Fruit fly (Drosophila melanogaster): Measurements from ENCODE around the gene CG13127.

The CG13127 gene

DNA sequence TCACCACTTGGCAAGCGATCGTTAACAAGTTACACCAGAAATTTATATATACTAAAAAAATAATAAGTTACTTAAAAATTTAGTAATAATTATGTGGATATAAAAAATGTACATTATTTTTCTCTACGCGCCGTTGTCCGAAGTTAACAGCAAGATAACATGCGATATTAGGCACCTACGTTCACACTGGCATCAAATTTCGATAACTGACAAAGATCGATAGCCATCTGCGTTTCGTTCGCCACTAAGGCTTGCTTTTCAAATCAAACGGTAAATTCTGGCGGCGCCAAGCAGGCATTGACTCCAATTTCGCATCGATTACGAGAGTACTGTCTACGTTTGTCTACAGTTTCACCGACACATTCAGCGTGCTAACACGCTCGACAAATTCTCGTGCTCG is 30.2 kb downstream of the CG13127 start, which contains the start of gene Pen (continued):
- TF ChIP-seq CG11762 (GFP tag; optimal IDR thresholded peaks at IDR 0.05; ENCODE audit: insufficient read depth) = no peak
- no peak for TF ChIP-seq fd85E (GFP tag; optimal IDR thresholded peaks at IDR 0.05)

DNA sequence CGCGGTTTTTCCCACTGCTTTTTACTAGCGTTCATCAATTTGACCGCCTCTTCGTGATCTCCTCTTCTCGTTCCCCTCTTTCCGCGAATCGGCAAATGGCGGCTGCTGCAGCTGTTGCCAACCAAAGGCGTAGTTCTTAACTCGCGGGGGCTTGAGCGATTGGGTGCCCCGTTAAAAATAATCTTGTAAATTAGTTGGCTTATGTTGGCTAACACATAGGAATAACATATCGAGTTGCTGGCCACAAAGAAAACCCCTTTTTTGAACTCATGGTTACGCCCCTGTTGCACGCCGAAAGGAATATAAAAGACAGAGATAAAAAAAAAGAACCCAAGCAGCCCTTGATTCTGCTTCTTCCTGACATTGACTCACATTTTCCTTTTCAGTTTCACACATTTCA is 30.8 kb downstream of the CG13127 start:
- TF ChIP-seq CG16779 (tag; optimal IDR thresholded peaks at IDR 0.05) (peak; percentile 93), CG11902 (GFP tag; optimal IDR thresholded peaks at IDR 0.05) (peak; percentile 96), CG10669 (GFP tag; optimal IDR thresholded peaks at IDR 0.05) (peak; percentile 97), Smox (GFP tag; optimal IDR thresholded peaks at IDR 0.05) (peak; percentile 98), Sox15 (GFP tag; optimal IDR thresholded peaks at IDR 0.05) (peak; percentile 96), CG6854 (GFP tag; optimal IDR thresholded peaks at IDR 0.05) (peak; percentile 95), Hr38 (GFP tag; optimal IDR thresholded peaks at IDR 0.05) (peak; percentile 20), CG6792 (GFP tag; optimal IDR thresholded peaks at IDR 0.05) (peak; percentile 98), CG9139 (GFP tag; optimal IDR thresholded peaks at IDR 0.05) (peak; percentile 86), CG32006 (GFP tag; optimal IDR thresholded peaks at IDR 0.05) (peak; percentile 95), CG11294 (GFP tag; IDR thresholded peaks at IDR 0.05) (peak; percentile 90), CG6163 (GFP tag; IDR thresholded peaks at IDR 0.05) (peak; percentile 99), fkh (GFP tag; optimal IDR thresholded peaks at IDR 0.05) (no peak), achi (GFP tag; optimal IDR thresholded peaks at IDR 0.05) (peak; percentile 96), Blimp-1 (GFP tag; optimal IDR thresholded peaks at IDR 0.05) (peak; percentile 94), pdm3 (GFP tag; optimal IDR thresholded peaks at IDR 0.05) (peak; percentile 97), Eip75B (GFP tag; optimal IDR thresholded peaks at IDR 0.05) (peak; percentile 98), Hr39 (GFP tag; optimal IDR thresholded peaks at IDR 0.05) (peak; percentile 98), lz (GFP tag; optimal IDR thresholded peaks at IDR 0.05) (peak; percentile 98), CG10631 (GFP tag; optimal IDR thresholded peaks at IDR 0.05) (peak; percentile 98), CG7368 (GFP tag; optimal IDR thresholded peaks at IDR 0.05) (peak; percentile 98), CG15336 (GFP tag; IDR thresholded peaks at IDR 0.05) (peak; percentile 93), Eip78C (GFP tag) (peak; percentile 99), CG3032 (tag; optimal IDR thresholded peaks at IDR 0.05) (peak; percentile 97), Ets21C (GFP tag; optimal IDR thresholded peaks at IDR 0.05) (peak; percentile 96), vri (GFP tag; optimal IDR thresholded peaks at IDR 0.05) (peak; percentile 95), eg (GFP tag; IDR thresholded peaks at IDR 0.05) (peak; percentile 97), ss (GFP tag; optimal IDR thresholded peaks at IDR 0.05) (peak; percentile 88 to 92), CG3919 (GFP tag; optimal IDR thresholded peaks at IDR 0.05) (peak; percentile 99), salr (GFP tag; optimal IDR thresholded peaks at IDR 0.05) (peak; percentile 94 to 96), CG4318 (GFP tag; optimal IDR thresholded peaks at IDR 0.05) (peak; percentile 91), Sox14 (GFP tag; optimal IDR thresholded peaks at IDR 0.05) (peak; percentile 98), topi (GFP tag; optimal IDR thresholded peaks at IDR 0.05) (peak; percentile 97), net (GFP tag; optimal IDR thresholded peaks at IDR 0.05) (peak; percentile 98), fd85E (GFP tag; optimal IDR thresholded peaks at IDR 0.05) (peak; percentile 94), CG6808 (GFP tag; optimal IDR thresholded peaks at IDR 0.05) (peak; percentile 94), spab (GFP tag; optimal IDR thresholded peaks at IDR 0.05) (peak; percentile 95), Ets96B (tag; optimal IDR thresholded peaks at IDR 0.05) (peak; percentile 96), Sox102F (GFP tag; optimal IDR thresholded peaks at IDR 0.05) (peak; percentile 98), CG31627 (GFP tag; optimal IDR thresholded peaks at IDR 0.05) (peak; percentile 98), Gug (GFP tag; IDR thresholded peaks at IDR 0.05) (peak; percentile 93), Hr4 (GFP tag; optimal IDR thresholded peaks at IDR 0.05) (peak; percentile 94), svp (GFP tag) (peak; percentile 99), CG8119 (GFP tag; IDR thresholded peaks at IDR 0.05) (peak; percentile 94), OdsH (GFP tag; optimal IDR thresholded peaks at IDR 0.05) (peak; percentile 97), esn (GFP tag; optimal IDR thresholded peaks at IDR 0.05) (peak; percentile 98), CG8319 (GFP tag; optimal IDR thresholded peaks at IDR 0.05) (peak; percentile 96), CG6276 (GFP tag; optimal IDR thresholded peaks at IDR 0.05) (peak; percentile 85), Eip93F (GFP tag; optimal IDR thresholded peaks at IDR 0.05) (peak; percentile 92)

All from whole organism, prepupa.